ENCODE assay signal across 1 fruit fly cellular context in the genomic region with DNA sequence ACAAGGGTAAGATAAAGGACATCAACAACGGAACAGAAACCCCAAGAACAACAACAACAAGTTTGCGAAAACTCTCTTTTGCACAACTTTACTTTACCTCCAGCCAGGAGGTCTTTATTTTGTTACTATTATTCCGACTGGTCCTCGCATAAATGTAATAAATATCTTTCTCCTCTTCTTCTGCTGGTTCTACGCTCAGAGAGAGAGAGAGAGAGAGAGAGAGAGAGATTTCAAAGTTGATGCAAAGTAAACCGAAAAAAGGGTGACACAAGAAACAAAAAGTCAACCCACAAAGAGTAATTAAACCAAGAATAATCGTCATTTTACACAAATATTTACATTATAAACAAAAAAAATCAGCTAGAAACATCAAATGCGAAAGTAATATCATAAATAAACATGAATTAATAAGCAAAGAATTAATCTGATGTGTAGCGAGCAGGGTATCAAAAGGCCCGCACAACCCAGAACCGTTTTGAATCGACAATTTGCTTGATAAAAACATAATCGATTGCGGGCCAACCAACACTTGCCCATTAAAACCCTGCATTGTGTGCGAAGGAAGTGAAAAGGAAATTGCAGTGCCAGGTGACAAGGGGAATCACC.
TF ChIP-seq lines count a peak whose summit lies in the region.

No protein-coding gene starts in this region.

TF ChIP-seq in whole organism, embryonic, 481 proteins besides CTCF, POLR2A, EP300 and RAD21 (continued from another document and continues in another):
- TF ChIP-seq Lhr (GFP tag; optimal IDR thresholded peaks at IDR 0.05; lab: Kevin White, UChicago) (no peak), Nf-YB (GFP tag; optimal IDR thresholded peaks at IDR 0.05; lab: Kevin White, UChicago) (peak; percentile 2), Optix (GFP tag; IDR thresholded peaks at IDR 0.05; lab: Robert Waterston, UW) (no peak), D19B (GFP tag; optimal IDR thresholded peaks at IDR 0.05; lab: Kevin White, UChicago) (peak; percentile 89), Dll (GFP tag; IDR thresholded peaks at IDR 0.05; lab: Robert Waterston, UW; ENCODE audit: partially characterized antibody) (no peak), chinmo (GFP tag; IDR thresholded peaks at IDR 0.05; lab: Robert Waterston, UW; ENCODE audit: partially characterized antibody) (no peak), CG17361 (GFP tag; IDR thresholded peaks at IDR 0.05; lab: Robert Waterston, UW) (0 out of 3 replicates have a peak, but pooled peaks have one; percentile 10), ERR (GFP tag; optimal IDR thresholded peaks at IDR 0.05; lab: Kevin White, UChicago) (no peak), ewg (GFP tag; optimal IDR thresholded peaks at IDR 0.05; lab: Kevin White, UChicago) (peak; percentile 9), abd-A (tag; optimal IDR thresholded peaks at IDR 0.05; lab: Kevin White, UChicago) (no peak), CG18262 (tag; optimal IDR thresholded peaks at IDR 0.05; lab: Kevin White, UChicago) (peak; percentile 28), CG11696 (GFP tag; IDR thresholded peaks at IDR 0.05; lab: Robert Waterston, UW) (no peak), ftz-f1 (GFP tag; optimal IDR thresholded peaks at IDR 0.05; lab: Kevin White, UChicago) (no peak), Dip2 (GFP tag; IDR thresholded peaks at IDR 0.05; lab: Robert Waterston, UW) (no peak), Med (GFP tag; lab: Kevin White, UChicago) (peak; percentile 56), ATbp (GFP tag; optimal IDR thresholded peaks at IDR 0.05; lab: Kevin White, UChicago) (peak; percentile 3), eve (GFP tag; optimal IDR thresholded peaks at IDR 0.05; lab: Kevin White, UChicago) (peak in 1 of 2 experiments; percentile 10), CG3407 (GFP tag; optimal IDR thresholded peaks at IDR 0.05; lab: Kevin White, UChicago) (peak; percentile 20), fd64A (GFP tag; optimal IDR thresholded peaks at IDR 0.05; lab: Kevin White, UChicago) (no peak), CG5180 (GFP tag; optimal IDR thresholded peaks at IDR 0.05; lab: Kevin White, UChicago) (no peak), Six4 (GFP tag; optimal IDR thresholded peaks at IDR 0.05; lab: Kevin White, UChicago) (peak; percentile 3), CG16863 (GFP tag; optimal IDR thresholded peaks at IDR 0.05; lab: Kevin White, UChicago) (peak; percentile 16), CG4617 (GFP tag; optimal IDR thresholded peaks at IDR 0.05; lab: Kevin White, UChicago; ENCODE audit: borderline replicate concordance) (no peak), CG8388 (GFP tag; optimal IDR thresholded peaks at IDR 0.05; lab: Kevin White, UChicago) (no peak), br (optimal IDR thresholded peaks at IDR 0.05; lab: Kevin White, UChicago) (no peak), Abd-B (GFP tag; optimal IDR thresholded peaks at IDR 0.05; lab: Kevin White, UChicago) (no peak), CG10321 (GFP tag; IDR thresholded peaks at IDR 0.05; lab: Robert Waterston, UW) (no peak), tio (GFP tag; optimal IDR thresholded peaks at IDR 0.05; lab: Kevin White, UChicago) (no peak), Kr (GFP tag; optimal IDR thresholded peaks at IDR 0.05; lab: Kevin White, UChicago) (no peak), gcm2 (GFP tag; optimal IDR thresholded peaks at IDR 0.05; lab: Kevin White, UChicago) (no peak), Fer1 (GFP tag; optimal IDR thresholded peaks at IDR 0.05; lab: Kevin White, UChicago) (no peak), Pdp1 (GFP tag; optimal IDR thresholded peaks at IDR 0.05; lab: Kevin White, UChicago) (peak in 1 of 2 experiments; percentile 14), sim (GFP tag; IDR thresholded peaks at IDR 0.05; lab: Robert Waterston, UW) (no peak), cwo (GFP tag; optimal IDR thresholded peaks at IDR 0.05; lab: Kevin White, UChicago) (no peak), CG12391 (tag; optimal IDR thresholded peaks at IDR 0.05; lab: Kevin White, UChicago) (peak; percentile 26), sima (GFP tag; optimal IDR thresholded peaks at IDR 0.05; lab: Kevin White, UChicago) (no peak), CG11093 (GFP tag; IDR thresholded peaks at IDR 0.05; lab: Robert Waterston, UW) (no peak), lbe (GFP tag; optimal IDR thresholded peaks at IDR 0.05; lab: Kevin White, UChicago) (no peak), Oli (tag; optimal IDR thresholded peaks at IDR 0.05; lab: Kevin White, UChicago) (peak; percentile 27), seq (GFP tag; IDR thresholded peaks at IDR 0.05; lab: Robert Waterston, UW) (no peak), chif (GFP tag; optimal IDR thresholded peaks at IDR 0.05; lab: Kevin White, UChicago) (peak; percentile 24 to 27), prd (optimal IDR thresholded peaks at IDR 0.05; lab: Kevin White, UChicago) (no peak), prd (GFP tag; IDR thresholded peaks at IDR 0.05; lab: Robert Waterston, UW) (no peak), Blimp-1 (GFP tag; optimal IDR thresholded peaks at IDR 0.05; lab: Kevin White, UChicago) (peak; percentile 46), CG4424 (GFP tag; optimal IDR thresholded peaks at IDR 0.05; lab: Kevin White, UChicago) (peak; percentile 2), sob (GFP tag; IDR thresholded peaks at IDR 0.05; lab: Robert Waterston, UW) (no peak), CG10366 (GFP tag; IDR thresholded peaks at IDR 0.05; lab: Robert Waterston, UW) (no peak), sens (GFP tag; lab: Kevin White, UChicago) (peak; percentile 81), jumu (GFP tag; optimal IDR thresholded peaks at IDR 0.05; lab: Kevin White, UChicago) (no peak), CG10274 (GFP tag; optimal IDR thresholded peaks at IDR 0.05; lab: Kevin White, UChicago) (peak; percentile 64), CG16813 (GFP tag; IDR thresholded peaks at IDR 0.05; lab: Robert Waterston, UW; ENCODE audit: partially characterized antibody) (no peak), CG15514 (GFP tag; optimal IDR thresholded peaks at IDR 0.05; lab: Kevin White, UChicago) (peak; percentile 2), CG15479 (GFP tag; optimal IDR thresholded peaks at IDR 0.05; lab: Kevin White, UChicago) (no peak), CG11504 (tag; optimal IDR thresholded peaks at IDR 0.05; lab: Kevin White, UChicago) (peak; percentile 43), otp (GFP tag; IDR thresholded peaks at IDR 0.05; lab: Robert Waterston, UW) (no peak), CG2712 (tag; optimal IDR thresholded peaks at IDR 0.05; lab: Kevin White, UChicago) (peak; percentile 22), BEAF-32 (GFP tag; optimal IDR thresholded peaks at IDR 0.05; lab: Kevin White, UChicago) (no peak), CrebB (tag; optimal IDR thresholded peaks at IDR 0.05; lab: Kevin White, UChicago) (no peak), cg (GFP tag; optimal IDR thresholded peaks at IDR 0.05; lab: Kevin White, UChicago) (no peak), hkb (optimal IDR thresholded peaks at IDR 0.05; lab: Kevin White, UChicago) (no peak), hkb (GFP tag; IDR thresholded peaks at IDR 0.05; lab: Robert Waterston, UW) (peak; percentile 37; the same call in 1 of the 2 replicates), CG16815 (GFP tag; optimal IDR thresholded peaks at IDR 0.05; lab: Kevin White, UChicago) (no peak), Xbp1 (GFP tag; optimal IDR thresholded peaks at IDR 0.05; lab: Kevin White, UChicago) (no peak), sr (GFP tag; IDR thresholded peaks at IDR 0.05; lab: Robert Waterston, UW) (no peak), salm (tag; optimal IDR thresholded peaks at IDR 0.05; lab: Kevin White, UChicago) (no peak), zen (tag; optimal IDR thresholded peaks at IDR 0.05; lab: Kevin White, UChicago) (no peak), Jarid2 (GFP tag; optimal IDR thresholded peaks at IDR 0.05; lab: Kevin White, UChicago) (no peak), CG7271 (tag; optimal IDR thresholded peaks at IDR 0.05; lab: Kevin White, UChicago) (no peak), Drgx (GFP tag; IDR thresholded peaks at IDR 0.05; lab: Robert Waterston, UW) (peak; percentile 37), CG8924 (tag; optimal IDR thresholded peaks at IDR 0.05; lab: Kevin White, UChicago) (peak; percentile 20), CG6765 (GFP tag; optimal IDR thresholded peaks at IDR 0.05; lab: Kevin White, UChicago) (no peak), E2f1 (GFP tag; IDR thresholded peaks at IDR 0.05; lab: Robert Waterston, UW) (no peak), pho (GFP tag; optimal IDR thresholded peaks at IDR 0.05; lab: Kevin White, UChicago) (no peak), slbo (GFP tag; IDR thresholded peaks at IDR 0.05; lab: Robert Waterston, UW) (peak; percentile 10; the same call in 1 of the 2 replicates), CG18619 (GFP tag; optimal IDR thresholded peaks at IDR 0.05; lab: Kevin White, UChicago) (no peak), Fer3 (tag; optimal IDR thresholded peaks at IDR 0.05; lab: Kevin White, UChicago) (no peak), CG9876 (GFP tag; optimal IDR thresholded peaks at IDR 0.05; lab: Kevin White, UChicago) (no peak), CG16779 (GFP tag; IDR thresholded peaks at IDR 0.05; lab: Robert Waterston, UW) (no peak), peb (GFP tag; IDR thresholded peaks at IDR 0.05; lab: Robert Waterston, UW) (no peak), Dek (tag; optimal IDR thresholded peaks at IDR 0.05; lab: Kevin White, UChicago) (no peak), Hr39 (optimal IDR thresholded peaks at IDR 0.05; lab: Kevin White, UChicago) (no peak), grau (tag; optimal IDR thresholded peaks at IDR 0.05; lab: Kevin White, UChicago) (peak; percentile 4), CG17186 (GFP tag; optimal IDR thresholded peaks at IDR 0.05; lab: Kevin White, UChicago) (no peak), CG6813 (GFP tag; optimal IDR thresholded peaks at IDR 0.05; lab: Kevin White, UChicago) (peak; percentile 20), CG31365 (tag; optimal IDR thresholded peaks at IDR 0.05; lab: Kevin White, UChicago) (no peak), CG18599 (GFP tag; optimal IDR thresholded peaks at IDR 0.05; lab: Kevin White, UChicago) (peak; percentile 7), dmrt99B (tag; optimal IDR thresholded peaks at IDR 0.05; lab: Kevin White, UChicago) (no peak), CG2678 (tag; optimal IDR thresholded peaks at IDR 0.05; lab: Kevin White, UChicago) (peak; percentile 35), Chrac-16 (GFP tag; optimal IDR thresholded peaks at IDR 0.05; lab: Kevin White, UChicago) (peak; percentile 5), CG17359 (tag; optimal IDR thresholded peaks at IDR 0.05; lab: Kevin White, UChicago) (peak; percentile 24), Meics (GFP tag; optimal IDR thresholded peaks at IDR 0.05; lab: Kevin White, UChicago) (peak; percentile 14), CG7786 (GFP tag; optimal IDR thresholded peaks at IDR 0.05; lab: Kevin White, UChicago) (no peak), jing (GFP tag; optimal IDR thresholded peaks at IDR 0.05; lab: Kevin White, UChicago) (no peak), ash1 (GFP tag; optimal IDR thresholded peaks at IDR 0.05; lab: Kevin White, UChicago) (no peak), disco-r (GFP tag; optimal IDR thresholded peaks at IDR 0.05; lab: Kevin White, UChicago) (no peak), caup (GFP tag; optimal IDR thresholded peaks at IDR 0.05; lab: Kevin White, UChicago; ENCODE audit: severe bottlenecking) (no peak), lola (GFP tag; optimal IDR thresholded peaks at IDR 0.05; lab: Kevin White, UChicago) (no peak), Side (GFP tag; optimal IDR thresholded peaks at IDR 0.05; lab: Kevin White, UChicago) (no peak), bab2 (GFP tag; optimal IDR thresholded peaks at IDR 0.05; lab: Kevin White, UChicago) (peak; percentile 16), Ada2b (GFP tag; IDR thresholded peaks at IDR 0.05; lab: Robert Waterston, UW) (0 out of 2 replicates have a peak, but pooled peaks have one; percentile 22), bcd (GFP tag; optimal IDR thresholded peaks at IDR 0.05; lab: Kevin White, UChicago) (peak; percentile 6), bsh (GFP tag; optimal IDR thresholded peaks at IDR 0.05; lab: Kevin White, UChicago) (peak in 1 of 2 experiments; percentile 43), lmd (GFP tag; IDR thresholded peaks at IDR 0.05; lab: Robert Waterston, UW) (peak; percentile 25; the same call in 1 of the 2 replicates), gcm (GFP tag; optimal IDR thresholded peaks at IDR 0.05; lab: Kevin White, UChicago) (peak; percentile 55), Hsf (GFP tag; optimal IDR thresholded peaks at IDR 0.05; lab: Kevin White, UChicago) (peak; percentile 24), lab (GFP tag; optimal IDR thresholded peaks at IDR 0.05; lab: Kevin White, UChicago) (peak; percentile 41), corto (GFP tag; optimal IDR thresholded peaks at IDR 0.05; lab: Kevin White, UChicago) (no peak), da (GFP tag; optimal IDR thresholded peaks at IDR 0.05; lab: Kevin White, UChicago) (no peak), CG13123 (GFP tag; optimal IDR thresholded peaks at IDR 0.05; lab: Kevin White, UChicago) (no peak), CG32772 (GFP tag; IDR thresholded peaks at IDR 0.05; lab: Robert Waterston, UW) (no peak), D (optimal IDR thresholded peaks at IDR 0.05; lab: Kevin White, UChicago) (no peak), D (GFP tag; optimal IDR thresholded peaks at IDR 0.05; lab: Kevin White, UChicago) (no peak), CG3163 (GFP tag; optimal IDR thresholded peaks at IDR 0.05; lab: Kevin White, UChicago) (no peak), Hr3 (GFP tag; optimal IDR thresholded peaks at IDR 0.05; lab: Kevin White, UChicago) (no peak), CG30403 (GFP tag; optimal IDR thresholded peaks at IDR 0.05; lab: Kevin White, UChicago) (peak; percentile 27), CG11695 (GFP tag; IDR thresholded peaks at IDR 0.05; lab: Robert Waterston, UW) (no peak), CG6654 (GFP tag; optimal IDR thresholded peaks at IDR 0.05; lab: Kevin White, UChicago) (no peak), ranshi (GFP tag; IDR thresholded peaks at IDR 0.05; lab: Robert Waterston, UW) (no peak), CG8089 (GFP tag; optimal IDR thresholded peaks at IDR 0.05; lab: Kevin White, UChicago) (no peak), CG30020 (tag; optimal IDR thresholded peaks at IDR 0.05; lab: Kevin White, UChicago) (no peak), repo (GFP tag; optimal IDR thresholded peaks at IDR 0.05; lab: Kevin White, UChicago) (no peak), CG13296 (GFP tag; optimal IDR thresholded peaks at IDR 0.05; lab: Kevin White, UChicago) (no peak), CG10979 (tag; optimal IDR thresholded peaks at IDR 0.05; lab: Kevin White, UChicago) (peak; percentile 25), CG11456 (GFP tag; IDR thresholded peaks at IDR 0.05; lab: Robert Waterston, UW) (no peak), fd3F (GFP tag; optimal IDR thresholded peaks at IDR 0.05; lab: Kevin White, UChicago) (no peak), CG4730 (GFP tag; IDR thresholded peaks at IDR 0.05; lab: Robert Waterston, UW) (no peak), CG9817 (tag; optimal IDR thresholded peaks at IDR 0.05; lab: Kevin White, UChicago) (no peak), HmgZ (tag; optimal IDR thresholded peaks at IDR 0.05; lab: Kevin White, UChicago) (no peak), Sry-δ (GFP tag; optimal IDR thresholded peaks at IDR 0.05; lab: Kevin White, UChicago) (no peak), Bgb (GFP tag; IDR thresholded peaks at IDR 0.05; lab: Robert Waterston, UW; ENCODE audit: partially characterized antibody) (no peak)
